Worm (Caenorhabditis elegans): ENCODE results near the gene F52H2.5.

ce11 chrX:2508449-2508848 is 51.4 kb downstream of the F52H2.5 start, which contains the start of gene K02E10.7:
- no peak for TF ChIP-seq aly-2 (tag; optimal IDR thresholded peaks at IDR 0.05)
- TF ChIP-seq nhr-77 (tag; optimal IDR thresholded peaks at IDR 0.05) = no peak
- TF ChIP-seq skn-1 (tag; optimal IDR thresholded peaks at IDR 0.05) = no peak
- no peak for TF ChIP-seq ZK546.5 (tag; optimal IDR thresholded peaks at IDR 0.05)
- no peak for TF ChIP-seq unc-62 (GFP tag; optimal IDR thresholded peaks at IDR 0.05)

All from whole organism, L2 larva.